Worm (Caenorhabditis elegans): Measurements from ENCODE around the gene T04C12.11.

DNA sequence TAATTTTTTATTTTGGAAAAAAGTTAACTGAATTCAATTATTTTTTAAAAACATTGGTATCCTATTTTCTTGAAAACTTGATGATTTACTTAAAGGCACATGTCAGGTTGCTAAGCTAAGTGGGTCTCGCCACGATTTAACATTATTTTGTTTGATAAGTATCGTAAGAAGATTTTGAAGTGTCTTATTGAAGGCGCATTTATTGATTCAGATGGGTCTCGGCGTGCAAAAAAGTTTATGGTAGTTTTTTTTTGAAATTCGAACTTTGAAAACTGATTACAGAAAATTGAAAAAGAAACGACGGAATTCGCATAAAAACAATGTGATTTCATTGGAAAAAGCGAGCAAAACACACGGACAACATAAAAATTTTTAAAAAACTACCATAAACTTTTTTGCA is 22.9 kb upstream of the T04C12.11 start:
- TF ChIP-seq lsy-2 (tag; optimal IDR thresholded peaks at IDR 0.05) (no peak), Y5F2A.4 (GFP tag; optimal IDR thresholded peaks at IDR 0.05) (no peak), lin-13 (GFP tag; optimal IDR thresholded peaks at IDR 0.05) (no peak), lin-29 (GFP tag; IDR thresholded peaks at IDR 0.05) (no peak), R02D3.7 (tag; optimal IDR thresholded peaks at IDR 0.05) (no peak), ztf-11 (tag; optimal IDR thresholded peaks at IDR 0.05) (no peak), zfp-2 (tag; optimal IDR thresholded peaks at IDR 0.05) (no peak), F37D6.2 (tag; optimal IDR thresholded peaks at IDR 0.05) (no peak)

Measured in whole organism, L4 larva.